Worm (Caenorhabditis elegans) whole organism, midembryonic: ENCODE results near the gene ttr-27.

ENCODE experiments used
- T22C8.4 ChIP-seq: fragments of 200-800 bp; sonication (Bioruptor generic); IDR thresholded peaks from 2 replicates; pipeline ENCODE4 v1.3.6; 2022; ENCODE audit warnings: missing genetic modification characterization, missing compliant biosample characterization
- cog-1 ChIP-seq: sonication (generic microtip); optimal IDR thresholded peaks from 2 replicates; lab custom pipeline; 2016; ENCODE audit warnings: missing genetic modification characterization, missing compliant biosample characterization
- flt-1 ChIP-seq: fragments of 200-800 bp; sonication (Bioruptor generic); IDR thresholded peaks from 2 replicates; pipeline ENCODE4 v1.3.6; 2022; ENCODE audit warnings: missing genetic modification characterization, missing compliant biosample characterization
- klf-2 ChIP-seq: fragments of 200-800 bp; sonication (Bioruptor generic); conservative IDR thresholded peaks from 2 replicates; pipeline ENCODE4 v1.3.6; 2022; ENCODE audit warnings: missing genetic modification reagents, missing genetic modification characterization, missing compliant biosample characterization
- med-1 ChIP-seq: sonication (generic microtip); optimal IDR thresholded peaks from 2 replicates; lab custom pipeline; 2017; ENCODE audit warnings: missing genetic modification characterization, mild to moderate bottlenecking, missing compliant biosample characterization, antibody characterized with exemption, missing genetic modification reagents; ENCODE audit not compliant: insufficient read depth
- ref-1 ChIP-seq: fragments of 200-800 bp; sonication (Bioruptor generic); conservative IDR thresholded peaks from 2 replicates; pipeline ENCODE4 v1.3.6; 2022; ENCODE audit warnings: missing genetic modification reagents, missing genetic modification characterization, missing compliant biosample characterization
- tab-1 ChIP-seq: fragments of 200-800 bp; sonication (Bioruptor generic); IDR thresholded peaks from 2 replicates; pipeline ENCODE4 v1.3.6; 2022; ENCODE audit warnings: missing genetic modification characterization, missing compliant biosample characterization
- ztf-23 ChIP-seq: fragments of 200-800 bp; sonication (Bioruptor generic); IDR thresholded peaks from 2 replicates; pipeline ENCODE4 v1.3.6; 2022; ENCODE audit warnings: missing genetic modification reagents, missing genetic modification characterization, missing compliant biosample characterization
- ztf-29 ChIP-seq: fragments of 200-800 bp; sonication (Bioruptor generic); IDR thresholded peaks from 2 replicates; pipeline ENCODE4 v1.3.6; 2022; ENCODE audit warnings: missing genetic modification reagents, missing genetic modification characterization, missing compliant biosample characterization

ttr-27 gene

DNA sequence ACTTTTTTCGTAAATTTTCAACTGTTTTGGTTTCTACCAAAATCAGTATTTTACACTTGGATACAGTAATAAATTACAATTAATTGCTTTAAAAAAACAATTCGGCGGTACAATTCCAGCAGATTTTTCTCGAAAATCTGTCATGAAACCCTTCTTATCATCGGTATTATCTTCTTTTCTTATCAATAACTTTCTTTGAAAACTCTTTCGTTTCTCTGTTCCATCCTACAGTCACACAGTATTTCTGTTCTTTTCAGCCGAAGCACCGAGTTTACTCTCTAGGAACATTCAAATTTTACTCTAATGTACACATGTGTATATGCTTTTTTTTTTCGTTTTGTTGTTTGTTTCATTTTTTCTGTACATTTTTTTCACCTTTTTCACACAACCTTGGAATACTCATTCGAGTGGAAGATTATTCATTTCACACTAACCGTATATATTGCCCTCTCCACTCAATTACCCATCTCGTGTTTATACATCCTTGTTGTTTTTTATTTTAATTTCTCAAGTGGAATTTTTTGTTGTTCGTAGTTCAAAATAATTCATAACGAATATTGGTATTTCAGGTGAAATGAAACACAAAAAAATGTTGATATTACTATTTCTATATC lies 5.8 kb upstream of the ttr-27 start, which contains the start of gene nid-1:
TSS of gene nid-1 (plus strand) at position 564 of the 614 bp plus-strand sequence.
- no peak for TF ChIP-seq ztf-29
- no peak for TF ChIP-seq flt-1

ce11 chrV:12908614-12909013 lies 4.7 kb upstream of the ttr-27 start:
- TF ChIP-seq cog-1 (tag; lab: Kevin White, UChicago) (no peak), ztf-23 (GFP tag; lab: Robert Waterston, UW) (no peak), med-1 (GFP tag; lab: Kevin White, UChicago) (no peak), klf-2 (no peak), ref-1 (GFP tag; lab: Robert Waterston, UW) (no peak), tab-1 (no peak), ztf-29 (no peak), flt-1 (no peak), T22C8.4 (GFP tag; lab: Robert Waterston, UW) (no peak)

DNA sequence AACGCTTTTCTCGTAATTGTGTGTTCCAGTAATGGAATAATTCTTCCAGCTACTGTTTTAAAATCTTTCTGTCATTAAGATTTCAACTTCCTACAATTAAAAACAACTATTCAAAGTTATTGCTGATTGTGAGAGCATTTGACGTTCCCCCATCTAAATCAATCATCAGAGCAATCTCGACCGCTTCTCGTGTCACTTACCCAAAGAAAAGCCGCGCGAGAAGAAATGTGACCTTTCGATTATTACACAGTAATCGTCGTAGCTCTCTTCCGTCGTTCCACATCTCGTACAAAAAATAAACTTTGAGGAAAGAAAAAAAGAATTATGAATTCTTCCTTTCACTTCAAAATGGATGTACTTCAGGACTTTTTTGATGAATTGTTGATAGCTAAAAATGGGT lies 3.5 kb upstream of the ttr-27 start:
- TF ChIP-seq med-1 (GFP tag; lab: Kevin White, UChicago), result no peak
- TF ChIP-seq cog-1 (tag; lab: Kevin White, UChicago), result no peak
- no peak for TF ChIP-seq ztf-23 (GFP tag; lab: Robert Waterston, UW)
- TF ChIP-seq ref-1 (GFP tag; lab: Robert Waterston, UW), result no peak
- no peak for TF ChIP-seq T22C8.4 (GFP tag; lab: Robert Waterston, UW)
- no peak for TF ChIP-seq klf-2
- TF ChIP-seq tab-1, result no peak
- no peak for TF ChIP-seq flt-1
- no peak for TF ChIP-seq ztf-29

DNA sequence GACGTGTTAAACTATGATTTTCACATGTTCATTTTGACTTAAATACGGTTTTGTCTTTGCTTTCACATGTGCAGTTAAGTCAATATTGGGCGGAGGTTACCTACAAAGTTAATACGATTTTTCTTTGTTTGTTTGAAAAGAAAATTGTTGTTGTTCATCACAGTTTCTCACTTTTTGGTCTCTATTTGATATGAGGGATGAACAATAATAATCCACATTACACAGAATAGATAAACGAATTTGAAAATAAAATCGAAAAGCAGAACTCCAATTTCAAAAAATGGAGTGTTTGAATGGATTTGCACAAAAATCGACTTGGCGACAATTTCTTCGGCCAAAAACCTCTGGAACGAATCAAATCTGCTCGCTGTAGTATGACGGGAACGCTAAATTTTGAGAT lies 2.8 kb upstream of the ttr-27 start, which contains the start of gene ttr-29:
TSS of gene ttr-29 (minus strand) at position 101 of the 400 bp plus-strand sequence.
- TF ChIP-seq tab-1 (no peak), ztf-23 (GFP tag; lab: Robert Waterston, UW) (no peak), med-1 (GFP tag; lab: Kevin White, UChicago) (no peak), cog-1 (tag; lab: Kevin White, UChicago) (no peak), klf-2 (no peak), flt-1 (no peak), ref-1 (GFP tag; lab: Robert Waterston, UW) (no peak), ztf-29 (no peak), T22C8.4 (GFP tag; lab: Robert Waterston, UW) (no peak)

DNA sequence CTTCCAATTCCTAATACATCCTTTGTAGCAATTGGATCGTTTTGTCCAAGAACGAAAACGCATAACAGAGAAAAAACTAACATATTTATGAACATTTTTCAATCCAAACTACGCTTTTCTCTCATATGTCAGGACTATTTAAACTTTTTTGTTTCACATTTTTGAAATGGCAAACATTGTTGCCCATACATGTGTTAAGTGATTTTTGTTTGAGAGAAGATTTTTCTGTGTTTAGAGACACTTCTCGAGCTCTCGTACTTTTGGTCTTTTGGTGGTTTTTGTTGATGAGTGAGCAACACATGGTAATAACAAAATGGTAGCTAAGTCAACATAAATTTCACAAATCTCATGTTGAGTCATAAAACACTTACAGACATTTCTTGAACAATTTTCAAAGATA lies 1.2 kb upstream of the ttr-27 start, which contains the start of gene ttr-28:
TSS of gene ttr-28 (minus strand) at position 101 of the 400 bp plus-strand sequence.
- TF ChIP-seq tab-1 (no peak), med-1 (GFP tag; lab: Kevin White, UChicago) (no peak), flt-1 (no peak), ref-1 (GFP tag; lab: Robert Waterston, UW) (no peak)

- TF ChIP-seq tab-1, result no peak
- no peak for TF ChIP-seq ztf-29
- TF ChIP-seq klf-2, result no peak
- no peak for TF ChIP-seq ref-1 (GFP tag; lab: Robert Waterston, UW)
- no peak for TF ChIP-seq cog-1 (tag; lab: Kevin White, UChicago)
- no peak for TF ChIP-seq T22C8.4 (GFP tag; lab: Robert Waterston, UW)
- TF ChIP-seq med-1 (GFP tag; lab: Kevin White, UChicago), result no peak
- TF ChIP-seq ztf-23 (GFP tag; lab: Robert Waterston, UW), result no peak
- no peak for TF ChIP-seq flt-1
Measured at ce11 chrV:12901301-12901700, 2.6 kb downstream of the ttr-27 start.

DNA sequence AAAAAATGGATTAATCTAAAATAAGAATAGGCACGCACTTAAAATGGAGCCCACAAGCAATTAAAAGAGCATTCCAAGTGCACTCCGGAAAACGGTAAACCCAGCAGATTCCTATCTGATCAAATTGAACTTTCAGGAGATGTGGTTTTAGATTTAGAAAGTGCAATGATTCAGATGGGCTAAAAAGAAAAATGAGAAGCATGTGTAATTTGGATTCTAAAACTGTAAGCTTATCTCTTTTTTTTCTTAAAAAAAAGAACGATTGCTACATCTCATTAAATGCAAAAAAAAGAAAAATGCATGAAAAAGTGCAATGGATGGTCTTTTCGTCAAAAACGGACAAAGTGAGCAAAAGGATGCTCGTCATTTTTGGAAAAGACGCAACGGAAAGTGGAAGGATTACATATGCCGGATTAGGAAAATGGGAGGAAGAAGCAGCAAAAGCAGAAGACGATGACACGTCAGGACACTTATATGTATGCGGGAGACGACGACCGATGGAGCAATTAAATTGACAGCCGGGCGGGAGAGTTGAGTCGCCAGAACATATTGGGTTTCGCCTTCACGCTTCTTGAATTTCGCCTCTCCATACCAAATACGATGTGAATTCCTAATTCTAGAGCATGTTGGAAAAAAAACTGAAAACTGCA lies 5.2 kb downstream of the ttr-27 start:
- TF ChIP-seq cog-1 (tag; lab: Kevin White, UChicago) (no peak), ztf-23 (GFP tag; lab: Robert Waterston, UW) (no peak), T22C8.4 (GFP tag; lab: Robert Waterston, UW) (no peak), ref-1 (GFP tag; lab: Robert Waterston, UW) (no peak), ztf-29 (no peak), klf-2 (no peak), tab-1 (no peak), med-1 (GFP tag; lab: Kevin White, UChicago) (no peak), flt-1 (no peak)

- no peak for TF ChIP-seq flt-1
- TF ChIP-seq ztf-29, result no peak
- no peak for TF ChIP-seq T22C8.4 (GFP tag; lab: Robert Waterston, UW)
- TF ChIP-seq med-1 (GFP tag; lab: Kevin White, UChicago), result no peak
- no peak for TF ChIP-seq cog-1 (tag; lab: Kevin White, UChicago)
- no peak for TF ChIP-seq ref-1 (GFP tag; lab: Robert Waterston, UW)
- TF ChIP-seq tab-1, result no peak
- no peak for TF ChIP-seq klf-2
- no peak for TF ChIP-seq ztf-23 (GFP tag; lab: Robert Waterston, UW)
Measured at ce11 chrV:12897338-12897737, 6.6 kb downstream of the ttr-27 start.

- TF ChIP-seq klf-2 (no peak), ref-1 (GFP tag; lab: Robert Waterston, UW) (no peak), tab-1 (no peak), T22C8.4 (GFP tag; lab: Robert Waterston, UW) (no peak), flt-1 (no peak), cog-1 (tag; lab: Kevin White, UChicago) (no peak), med-1 (GFP tag; lab: Kevin White, UChicago) (no peak), ztf-23 (GFP tag; lab: Robert Waterston, UW) (no peak), ztf-29 (no peak)
Measured at ce11 chrV:12896850-12897249, 7.0 kb downstream of the ttr-27 start.

- TF ChIP-seq ztf-23 (GFP tag; lab: Robert Waterston, UW) (no peak), tab-1 (no peak), klf-2 (no peak), ref-1 (GFP tag; lab: Robert Waterston, UW) (no peak), T22C8.4 (GFP tag; lab: Robert Waterston, UW) (no peak), ztf-29 (no peak), med-1 (GFP tag; lab: Kevin White, UChicago) (no peak), flt-1 (no peak), cog-1 (tag; lab: Kevin White, UChicago) (no peak)
Measured at ce11 chrV:12895772-12896171, 8.1 kb downstream of the ttr-27 start, which contains the start of gene ttbk-7. Gene ttbk-7 (minus strand): TSS chrV:12895872.
